Fruit fly (Drosophila melanogaster) whole organism, prepupa: ENCODE measurements around the gene CG9733.
A peak's percentile ranks its signal among the peaks of the same experiment; 100 is the strongest.

ENCODE experiments used
- CG16779 ChIP-seq: fragments of 200-800 bp; sonication (Bioruptor generic); optimal IDR thresholded peaks from 3 replicates; lab custom pipeline; 2017; ENCODE audit warnings: missing biosample characterization, mild to moderate bottlenecking, missing genetic modification characterization
- CG4318 ChIP-seq: fragments of 200-800 bp; sonication (Bioruptor generic); optimal IDR thresholded peaks from 3 replicates; lab custom pipeline; 2017; ENCODE audit warnings: missing biosample characterization, mild to moderate bottlenecking, missing genetic modification characterization
- Ets21C ChIP-seq: fragments of 200-800 bp; sonication (Bioruptor generic); optimal IDR thresholded peaks from 3 replicates; lab custom pipeline; 2016; ENCODE audit warnings: missing biosample characterization, missing genetic modification characterization
- Hr4 ChIP-seq: fragments of 200-800 bp; sonication (Bioruptor generic); optimal IDR thresholded peaks from 3 replicates; lab custom pipeline; 2016; ENCODE audit warnings: missing biosample characterization, missing genetic modification characterization
- Lpt ChIP-seq: fragments of 200-800 bp; sonication (Bioruptor generic); optimal IDR thresholded peaks from 3 replicates; lab custom pipeline; 2016; ENCODE audit warnings: missing biosample characterization, missing genetic modification characterization
- Sox102F ChIP-seq: fragments of 200-800 bp; sonication (Bioruptor generic); optimal IDR thresholded peaks from 2 replicates; lab custom pipeline; 2016; ENCODE audit warnings: missing biosample characterization, mild to moderate bottlenecking, missing genetic modification characterization
- achi ChIP-seq: fragments of 200-800 bp; sonication (Bioruptor generic); optimal IDR thresholded peaks from 3 replicates; lab custom pipeline; 2016; ENCODE audit warnings: missing biosample characterization, missing genetic modification characterization
- cyc ChIP-seq: fragments of 200-800 bp; sonication (Bioruptor generic); optimal IDR thresholded peaks from 3 replicates; lab custom pipeline; 2016; ENCODE audit warnings: missing biosample characterization, missing genetic modification characterization
- eg ChIP-seq: fragments of 200-800 bp; sonication (Bioruptor generic); IDR thresholded peaks from 3 replicates; pipeline ENCODE4 v1.3.6; 2022; ENCODE audit warnings: missing biosample characterization, missing genetic modification characterization
- lz ChIP-seq: fragments of 200-800 bp; sonication (Bioruptor generic); optimal IDR thresholded peaks from 3 replicates; lab custom pipeline; 2016; ENCODE audit warnings: missing biosample characterization, missing genetic modification characterization
- net ChIP-seq: fragments of 200-800 bp; sonication (Bioruptor generic); optimal IDR thresholded peaks from 3 replicates; lab custom pipeline; 2016; ENCODE audit warnings: missing biosample characterization, missing genetic modification characterization
- salr ChIP-seq, 2 experiments: fragments of 200-800 bp; sonication (Bioruptor generic); optimal IDR thresholded peaks; 3 replicates each; lab custom pipeline; 2016 to 2018; ENCODE audit warnings: missing biosample characterization in 2 of 2, missing genetic modification characterization in 2 of 2, mild to moderate bottlenecking in 1 of 2

DNA sequence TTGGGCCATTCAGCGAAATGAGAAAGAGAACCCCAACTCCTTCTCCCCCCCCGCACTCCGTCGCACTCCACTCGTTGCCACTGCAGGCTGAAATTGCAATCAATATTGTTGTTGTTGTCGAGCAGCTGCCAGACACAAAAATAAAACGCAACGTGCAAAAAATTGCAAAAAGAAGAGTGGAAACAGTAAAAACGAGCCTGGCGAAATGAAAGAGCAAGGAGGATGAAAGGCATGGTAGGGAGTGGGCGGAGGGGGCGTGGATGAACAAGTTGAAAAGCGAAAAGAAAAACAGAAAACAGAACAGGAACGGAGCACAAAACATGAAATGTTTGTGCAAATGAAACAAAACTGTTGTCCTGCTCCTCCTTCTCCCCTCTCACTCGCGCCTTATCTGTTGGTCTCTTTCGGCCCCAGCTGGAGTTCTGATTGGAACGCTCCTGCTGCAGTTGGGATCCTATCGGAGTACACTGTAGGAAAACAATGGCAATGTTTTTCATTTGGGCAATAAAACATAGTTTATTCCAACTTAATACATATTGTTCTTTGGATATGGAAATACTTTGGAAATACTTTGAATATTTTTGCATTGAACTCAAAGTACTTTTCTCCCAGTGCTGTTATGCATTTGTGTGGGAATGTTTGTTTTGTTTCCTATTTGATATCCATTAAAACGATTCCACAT is 38.6 kb upstream of the CG9733 start:
- TF ChIP-seq eg (GFP tag; lab: Robert Waterston, UW) (peak; percentile 79), cyc (GFP tag; lab: Kevin White, UChicago) (peak; percentile 92), Lpt (GFP tag; lab: Kevin White, UChicago) (peak; percentile 64), net (GFP tag; lab: Kevin White, UChicago) (peak; percentile 65), Sox102F (peak; percentile 91), Hr4 (GFP tag; lab: Kevin White, UChicago) (peak; percentile 78), Ets21C (peak; percentile 87), CG16779 (peak; percentile 2), salr (GFP tag; optimal IDR thresholded peaks at IDR 0.05; lab: Kevin White, UChicago) (peak; percentile 66 to 68), CG4318 (GFP tag; lab: Kevin White, UChicago) (peak; percentile 73), lz (GFP tag; lab: Kevin White, UChicago) (peak; percentile 91), achi (GFP tag; lab: Kevin White, UChicago) (peak; percentile 88)
